Worm (Caenorhabditis elegans) whole organism, L2 larva: ENCODE measurements around the gene sdz-16.

ENCODE experiments used
- ama-1 ChIP-seq: fragments of 150-350 bp; optimal IDR thresholded peaks from 2 replicates; lab custom pipeline; 2018; ENCODE audit warnings: inconsistent platforms
- lin-39 ChIP-seq: fragments of 150-350 bp; optimal IDR thresholded peaks from 2 replicates; lab custom pipeline; 2014; ENCODE audit warnings: missing biosample characterization, missing genetic modification reagents, missing genetic modification characterization
- nhr-129 ChIP-seq: fragments of 150-350 bp; optimal IDR thresholded peaks from 2 replicates; lab custom pipeline; 2014; ENCODE audit warnings: missing biosample characterization, missing genetic modification characterization
- unc-39 ChIP-seq: fragments of 150-350 bp; optimal IDR thresholded peaks from 2 replicates; lab custom pipeline; 2014; ENCODE audit warnings: missing biosample characterization, missing genetic modification characterization

- no peak for TF ChIP-seq nhr-129 (tag; lab: Kevin White, UChicago)
- TF ChIP-seq ama-1 (lab: Kevin White, UChicago), result no peak
- no peak for TF ChIP-seq lin-39
- no peak for TF ChIP-seq unc-39
Observed at ce11 chrV:17376639-17377038, 48.9 kb upstream of the sdz-16 start, which contains the start of gene Y20C6A.1.
